Worm (Caenorhabditis elegans) whole organism, L4/young adult: ENCODE results near the gene eri-9.
"Not testable (repeated sequence)": the region's sequence is repeated elsewhere in the genome, so short reads cannot be mapped to it uniquely, and the experiment has no call there.

Source experiments
- W03F9.2 ChIP-seq: fragments of 150-350 bp; optimal IDR thresholded peaks from 2 replicates; lab custom pipeline; 2014; ENCODE audit warnings: missing biosample characterization, missing genetic modification characterization
- dao-5 ChIP-seq: sonication (generic microtip); optimal IDR thresholded peaks from 2 replicates; lab custom pipeline; 2016; ENCODE audit warnings: missing genotype, missing genetic modification characterization, moderate library complexity, missing compliant biosample characterization
- him-1 ChIP-seq: sonication (generic microtip); optimal IDR thresholded peaks from 2 replicates; lab custom pipeline; 2016; ENCODE audit warnings: missing genotype, missing genetic modification reagents, missing genetic modification characterization, missing compliant biosample characterization

Gene eri-9

ce11 chrIII:4947352-4947751, 15.1 kb downstream of the eri-9 start:
- TF ChIP-seq him-1 (no peak), dao-5 (tag; lab: Kevin White, UChicago) (no peak), W03F9.2 (tag; lab: Kevin White, UChicago) (no peak)

- TF ChIP-seq dao-5 (tag; lab: Kevin White, UChicago), result no peak
- TF ChIP-seq him-1, result no peak
- TF ChIP-seq W03F9.2 (tag; lab: Kevin White, UChicago), result no peak
These were observed 16.4 kb downstream of the eri-9 start for ce11 chrIII:4948631-4949030.

- TF ChIP-seq him-1 (peak; percentile 27), W03F9.2 (tag; lab: Kevin White, UChicago) (no peak)
These were observed 18.1 kb downstream of the eri-9 start for ce11 chrIII:4950345-4950744.

- TF ChIP-seq W03F9.2 (tag; lab: Kevin White, UChicago), result no peak
- no peak for TF ChIP-seq him-1
- no peak for TF ChIP-seq dao-5 (tag; lab: Kevin White, UChicago)
These were observed 19.0 kb downstream of the eri-9 start for ce11 chrIII:4951210-4951609.

DNA sequence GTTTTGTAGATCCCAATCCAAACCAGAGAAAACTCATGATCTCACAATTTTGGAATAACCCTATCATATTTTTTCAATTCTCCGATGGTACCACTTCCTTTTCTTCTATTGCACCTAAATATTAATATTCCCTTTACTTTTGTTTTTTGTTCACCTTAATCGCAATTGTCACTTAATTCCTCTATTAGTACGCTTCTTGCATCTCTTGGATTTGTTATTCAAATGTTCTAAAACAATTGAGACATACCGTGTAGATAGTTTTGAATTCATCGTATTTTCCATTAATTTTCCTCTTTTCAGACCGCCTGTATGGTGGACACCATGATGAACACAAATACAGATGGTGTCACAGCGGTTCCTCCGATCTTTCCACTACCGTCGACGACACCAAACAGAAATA, 19.6 kb downstream of the eri-9 start, which contains the start of gene flh-2:
TSS of gene flh-2 (plus strand) at position 301 of the 400 bp plus-strand sequence.
- TF ChIP-seq W03F9.2 (tag; lab: Kevin White, UChicago) (no peak), dao-5 (tag; lab: Kevin White, UChicago) (no peak), him-1 (no peak)

- no peak for TF ChIP-seq dao-5 (tag; lab: Kevin White, UChicago)
- TF ChIP-seq W03F9.2 (tag; lab: Kevin White, UChicago), result no peak
- TF ChIP-seq him-1, result no peak
These were observed 20.7 kb downstream of the eri-9 start for ce11 chrIII:4952970-4953369.

- TF ChIP-seq dao-5 (tag; lab: Kevin White, UChicago), result no peak
- no peak for TF ChIP-seq him-1
- TF ChIP-seq W03F9.2 (tag; lab: Kevin White, UChicago), result no peak
These were observed 24.3 kb downstream of the eri-9 start, which contains the start of gene C26E6.1 for ce11 chrIII:4956566-4956965. Gene C26E6.1, plus strand, starts transcription at chrIII:4956866.

- no peak for TF ChIP-seq dao-5 (tag; lab: Kevin White, UChicago)
These were observed 28.0 kb downstream of the eri-9 start, which contains the start of gene C27F2.4 for ce11 chrIII:4960204-4960603. Gene C27F2.4, minus strand, starts transcription at chrIII:4960304.

ce11 chrIII:4961281-4961680, 29.0 kb downstream of the eri-9 start:
- TF ChIP-seq him-1 (no peak), W03F9.2 (tag; lab: Kevin White, UChicago) (no peak), dao-5 (tag; lab: Kevin White, UChicago) (no peak)

ce11 chrIII:4962393-4962792, 30.1 kb downstream of the eri-9 start, which contains the start of gene vps-22:
Gene vps-22, minus strand, starts transcription at chrIII:4962493.
- TF ChIP-seq him-1 (no peak), W03F9.2 (tag; lab: Kevin White, UChicago) (no peak), dao-5 (tag; lab: Kevin White, UChicago) (no peak)

DNA sequence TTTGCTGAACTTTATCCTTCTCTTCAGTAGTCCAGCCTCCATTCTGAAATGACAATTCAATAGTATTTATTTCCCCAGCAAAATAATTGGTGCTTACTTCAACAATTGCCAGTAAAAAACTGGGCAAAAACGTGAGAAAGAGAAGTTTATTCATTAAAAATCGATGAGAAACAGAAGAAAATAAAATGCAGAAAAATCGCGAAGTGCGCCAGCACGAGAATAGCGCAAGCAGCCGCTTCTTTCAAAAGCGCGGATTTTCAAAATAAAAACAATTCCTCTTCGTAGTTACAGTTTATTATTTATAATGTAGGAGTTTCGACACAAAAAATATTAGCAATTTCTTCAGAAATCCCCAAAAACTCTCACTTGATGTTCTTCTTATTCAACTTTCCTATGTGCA, 30.6 kb downstream of the eri-9 start, which contains the start of gene C27F2.9:
TSS of gene C27F2.9 (minus strand) at position 159 of the 400 bp plus-strand sequence.
- TF ChIP-seq W03F9.2 (tag; lab: Kevin White, UChicago) (peak; percentile 93), him-1 (peak; percentile 85), dao-5 (tag; lab: Kevin White, UChicago) (no peak)

- TF ChIP-seq W03F9.2 (tag; lab: Kevin White, UChicago), result no peak
- TF ChIP-seq him-1, result no peak
- no peak for TF ChIP-seq dao-5 (tag; lab: Kevin White, UChicago)
These were observed 33.0 kb downstream of the eri-9 start, which contains the start of gene nca-2 for ce11 chrIII:4965271-4965670. Gene nca-2, plus strand, starts transcription at chrIII:4965571.

- no peak for TF ChIP-seq him-1
- no peak for TF ChIP-seq dao-5 (tag; lab: Kevin White, UChicago)
- no peak for TF ChIP-seq W03F9.2 (tag; lab: Kevin White, UChicago)
These were observed 35.0 kb downstream of the eri-9 start for ce11 chrIII:4967236-4967635.

DNA sequence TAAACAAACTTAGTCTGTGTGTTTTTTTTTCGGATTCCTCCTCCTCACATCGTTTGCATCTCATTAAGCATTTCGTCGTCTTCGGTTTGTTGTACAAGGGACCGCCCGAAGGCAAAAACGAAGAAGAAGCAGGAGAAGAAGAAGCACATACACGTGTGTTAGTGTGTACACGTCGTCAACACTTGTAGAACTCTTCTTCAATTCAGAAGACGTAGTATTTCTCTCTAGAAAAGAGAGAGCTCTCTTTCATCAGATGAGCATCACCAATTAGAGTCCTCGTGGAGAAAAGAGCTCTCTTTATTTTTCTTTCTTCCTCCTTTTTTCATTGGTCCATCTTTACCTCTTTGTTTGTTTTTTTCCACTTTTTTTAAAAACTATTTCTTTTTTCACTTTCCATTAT, 35.9 kb downstream of the eri-9 start:
- no peak for TF ChIP-seq dao-5 (tag; lab: Kevin White, UChicago)
- TF ChIP-seq W03F9.2 (tag; lab: Kevin White, UChicago), result no peak
- no peak for TF ChIP-seq him-1

DNA sequence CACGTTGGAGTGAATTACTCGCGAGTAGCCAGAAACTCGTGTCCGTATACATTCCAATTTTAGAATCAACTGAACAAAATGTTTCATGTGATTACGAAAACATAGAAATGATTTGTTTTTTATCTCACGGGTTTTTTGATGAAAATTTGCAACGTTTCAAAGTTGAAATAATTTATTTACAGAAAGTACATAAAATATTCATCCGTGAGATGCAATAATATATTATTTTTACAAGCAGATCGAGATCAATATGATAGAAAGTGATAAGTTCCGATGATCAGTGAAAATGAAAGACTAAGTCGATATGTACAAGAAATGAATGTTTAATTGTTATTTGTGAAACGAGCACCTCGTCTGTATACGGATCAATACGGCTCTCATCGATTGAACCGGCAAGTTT, 48.1 kb downstream of the eri-9 start, which contains the start of gene C27F2.6:
TSS of gene C27F2.6 (minus strand) at position 101 of the 400 bp plus-strand sequence.
- TF ChIP-seq dao-5 (tag; lab: Kevin White, UChicago); him-1; W03F9.2 (tag; lab: Kevin White, UChicago): not testable (repeated sequence)
